Fruit fly (Drosophila melanogaster) Kc167 (cell line): Measurements from ENCODE around the gene Cyp312a1.

Experiments
- Myc ChIP-seq: fragments of >200 bp; optimal IDR thresholded peaks from 2 replicates; lab custom pipeline; 2017; ENCODE audit warnings: missing external identifiers
- insv ChIP-seq: fragments of >200 bp; optimal IDR thresholded peaks from 3 replicates; lab custom pipeline; 2018; ENCODE audit warnings: missing external identifiers

- TF ChIP-seq Myc (lab: Kevin White, UChicago) (no peak), insv (lab: Kevin White, UChicago) (no peak)
Observed at dm6 chr3L:18093875-18094274, 38.6 kb downstream of the Cyp312a1 start.
